Worm (Caenorhabditis elegans) whole organism, early embryonic: Measurements from ENCODE around the gene srh-275.

Experiments used
- aly-1 ChIP-seq: sonication (generic microtip); optimal IDR thresholded peaks from 2 replicates; lab custom pipeline; 2016; ENCODE audit warnings: missing genetic modification characterization, missing compliant biosample characterization
- ama-1 ChIP-seq: fragments of 150-350 bp; optimal IDR thresholded peaks from 2 replicates; lab custom pipeline; 2014
- ceh-13 ChIP-seq: fragments of 200-800 bp; sonication (Bioruptor generic); optimal IDR thresholded peaks from 2 replicates; lab custom pipeline; 2018; ENCODE audit warnings: mild to moderate bottlenecking, missing genetic modification characterization, missing compliant biosample characterization
- ceh-36 ChIP-seq: sonication (generic microtip); optimal IDR thresholded peaks from 2 replicates; lab custom pipeline; 2016; ENCODE audit warnings: missing genetic modification characterization, inconsistent platforms, missing compliant biosample characterization
- ets-7 ChIP-seq: sonication (generic microtip); optimal IDR thresholded peaks from 2 replicates; lab custom pipeline; 2016; ENCODE audit warnings: missing genotype, missing genetic modification characterization, missing compliant biosample characterization
- flt-1 ChIP-seq: fragments of 200-800 bp; sonication (Bioruptor generic); IDR thresholded peaks from 2 replicates; pipeline ENCODE4 v1.3.6; 2022; ENCODE audit warnings: missing genetic modification characterization, missing compliant biosample characterization
- hmg-4 ChIP-seq: fragments of 200-800 bp; sonication (Bioruptor generic); optimal IDR thresholded peaks from 2 replicates; lab custom pipeline; 2018; ENCODE audit warnings: mild to moderate bottlenecking, missing genetic modification characterization, missing compliant biosample characterization
- hnd-1 ChIP-seq: sonication (generic microtip); optimal IDR thresholded peaks from 2 replicates; lab custom pipeline; 2016; ENCODE audit warnings: missing genetic modification characterization, missing compliant biosample characterization
- pes-1 ChIP-seq: fragments of 200-800 bp; sonication (Bioruptor generic); IDR thresholded peaks from 2 replicates; pipeline ENCODE4 v1.3.6; 2022; ENCODE audit warnings: missing genetic modification reagents, missing genetic modification characterization, missing compliant biosample characterization
- scrt-1 ChIP-seq: fragments of 200-800 bp; sonication (Bioruptor generic); IDR thresholded peaks from 2 replicates; pipeline ENCODE4 v1.3.6; 2022; ENCODE audit warnings: missing genetic modification characterization, missing compliant biosample characterization
- sea-1 ChIP-seq: fragments of 200-800 bp; sonication (Bioruptor generic); conservative IDR thresholded peaks from 2 replicates; pipeline ENCODE4 v1.3.6; 2022; ENCODE audit warnings: missing genetic modification characterization, missing compliant biosample characterization
- tbx-11 ChIP-seq: fragments of 200-800 bp; sonication (Bioruptor generic); IDR thresholded peaks from 2 replicates; pipeline ENCODE4 v1.3.6; 2022; ENCODE audit warnings: missing genetic modification characterization, missing compliant biosample characterization
- tbx-37 ChIP-seq: fragments of 200-800 bp; sonication (Bioruptor generic); conservative IDR thresholded peaks from 2 replicates; pipeline ENCODE4 v1.3.6; 2022; ENCODE audit warnings: missing genetic modification reagents, missing genetic modification characterization, missing compliant biosample characterization
- tra-4 ChIP-seq: sonication (generic microtip); optimal IDR thresholded peaks from 2 replicates; lab custom pipeline; 2017; ENCODE audit warnings: missing genetic modification characterization, missing compliant biosample characterization

- TF ChIP-seq aly-1 (tag; lab: Kevin White, UChicago) (no peak), ceh-13 (GFP tag; lab: Kevin White, UChicago) (no peak), ama-1 (lab: Kevin White, UChicago) (no peak), tra-4 (tag; lab: Kevin White, UChicago) (no peak), ets-7 (tag; lab: Kevin White, UChicago) (no peak), ceh-36 (tag; lab: Kevin White, UChicago) (no peak), hnd-1 (tag; lab: Kevin White, UChicago) (no peak), tbx-11 (GFP tag; lab: Robert Waterston, UW) (no peak), flt-1 (GFP tag; lab: Robert Waterston, UW) (no peak), sea-1 (GFP tag; lab: Robert Waterston, UW) (no peak), hmg-4 (GFP tag; lab: Kevin White, UChicago) (no peak), tbx-37 (GFP tag; lab: Robert Waterston, UW) (no peak), pes-1 (GFP tag; lab: Robert Waterston, UW) (no peak), scrt-1 (GFP tag; lab: Robert Waterston, UW) (no peak)
Observed at ce11 chrV:7369578-7369977, 16.8 kb downstream of the srh-275 start, which contains the start of gene srj-14.
